Fruit fly (Drosophila melanogaster) whole organism, wandering third instar larva: ENCODE data around the gene Ythdc1.

Experiments
- Abd-B ChIP-seq: fragments of >200 bp; optimal IDR thresholded peaks from 2 replicates; lab custom pipeline; 2017; ENCODE audit warnings: missing biosample characterization, missing genetic modification characterization
- Hr78 ChIP-seq: fragments of >200 bp; optimal IDR thresholded peaks from 2 replicates; lab custom pipeline; 2017; ENCODE audit warnings: missing biosample characterization, missing genetic modification characterization
- Hr83 ChIP-seq: fragments of 200-300 bp; sonication (Bioruptor generic); optimal IDR thresholded peaks from 2 replicates; lab custom pipeline; 2016; ENCODE audit warnings: missing biosample characterization, mild to moderate bottlenecking, missing genetic modification characterization, moderate library complexity; ENCODE audit not compliant: poor library complexity, severe bottlenecking
- OdsH ChIP-seq: fragments of 200-800 bp; sonication (Bioruptor generic); optimal IDR thresholded peaks from 2 replicates; lab custom pipeline; 2016; ENCODE audit warnings: missing biosample characterization, mild to moderate bottlenecking, missing genetic modification characterization
- dl ChIP-seq, 2 experiments: fragments of 175-275, 200-275 bp in 1 of 2; fragments of 200-275 bp in 1 of 2; sonication (Bioruptor generic); optimal IDR thresholded peaks; lab custom pipeline; 2018; ENCODE audit warnings: mild to moderate bottlenecking in 2 of 2, missing biosample characterization in 2 of 2, missing genetic modification characterization in 2 of 2, moderate library complexity in 2 of 2; ENCODE audit not compliant: partially characterized antibody in 2 of 2, insufficient read depth in 1 of 2
- dsf ChIP-seq: sonication (Bioruptor generic); optimal IDR thresholded peaks from 2 replicates; lab custom pipeline; 2016; ENCODE audit warnings: missing biosample characterization, missing genetic modification characterization, borderline replicate concordance
- fru ChIP-seq: fragments of 200-800 bp; sonication (Bioruptor generic); optimal IDR thresholded peaks from 3 replicates; lab custom pipeline; 2016; ENCODE audit warnings: missing biosample characterization, mild to moderate bottlenecking, missing genetic modification characterization
- h ChIP-seq: fragments of 200-800 bp; sonication (Bioruptor generic); optimal IDR thresholded peaks from 3 replicates; lab custom pipeline; 2016; ENCODE audit warnings: missing biosample characterization, mild to moderate bottlenecking, missing genetic modification characterization
- psq ChIP-seq: fragments of 200-800 bp; sonication (Bioruptor generic); optimal IDR thresholded peaks from 3 replicates; lab custom pipeline; 2017; ENCODE audit warnings: missing biosample characterization, mild to moderate bottlenecking, missing genetic modification characterization, moderate library complexity
- usp ChIP-seq: fragments of >200 bp; optimal IDR thresholded peaks from 2 replicates; lab custom pipeline; 2017; ENCODE audit warnings: missing biosample characterization, missing genetic modification characterization

DNA sequence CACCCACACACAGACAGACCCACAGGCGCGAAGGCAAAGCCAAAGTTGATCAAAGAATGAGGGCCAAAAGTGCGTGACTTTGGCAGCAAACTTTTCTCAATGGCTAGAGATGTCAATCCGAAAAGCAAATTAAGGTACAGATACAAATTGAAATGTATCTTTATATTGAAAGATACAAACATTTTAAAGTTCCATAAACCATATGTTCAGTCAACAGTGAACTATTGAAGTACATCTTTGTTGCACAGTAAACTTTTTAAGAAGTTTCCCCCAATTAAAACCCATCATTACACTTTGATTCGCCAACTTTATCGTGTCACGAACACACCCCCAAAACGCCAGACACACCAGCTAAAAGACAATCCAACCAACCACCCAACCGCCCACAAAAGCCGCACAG, 37.7 kb upstream of the Ythdc1 start:
- TF ChIP-seq dl (GFP tag; optimal IDR thresholded peaks at IDR 0.05; lab: Kevin White, UChicago; ENCODE audit: insufficient read depth in 1 of 2, partially characterized antibody in 2 of 2): no peak
- TF ChIP-seq dsf (GFP tag; lab: Kevin White, UChicago): no peak
- no peak for TF ChIP-seq usp (GFP tag; lab: Kevin White, UChicago)
- TF ChIP-seq Hr83 (GFP tag; lab: Kevin White, UChicago): no peak
- no peak for TF ChIP-seq psq (GFP tag; lab: Kevin White, UChicago)
- no peak for TF ChIP-seq OdsH (GFP tag; lab: Kevin White, UChicago)
- no peak for TF ChIP-seq Hr78 (GFP tag; lab: Kevin White, UChicago)
- no peak for TF ChIP-seq Abd-B (GFP tag; lab: Kevin White, UChicago)
- TF ChIP-seq fru (GFP tag; lab: Kevin White, UChicago): no peak
- TF ChIP-seq h: no peak
